Worm (Caenorhabditis elegans) whole organism, L2 larva: ENCODE results near the gene Y39A1A.31.
A peak's percentile ranks its signal among the peaks of the same experiment; 100 is the strongest.

Source experiments
- C34F6.9 ChIP-seq: fragments of 150-350 bp; optimal IDR thresholded peaks from 2 replicates; lab custom pipeline; 2014; ENCODE audit warnings: missing biosample characterization, missing genetic modification characterization
- F13H6.1 ChIP-seq: sonication (generic microtip); optimal IDR thresholded peaks from 2 replicates; lab custom pipeline; 2016; ENCODE audit warnings: missing genetic modification characterization, missing compliant biosample characterization
- R02D3.7 ChIP-seq: fragments of 150-350 bp; optimal IDR thresholded peaks from 2 replicates; lab custom pipeline; 2014; ENCODE audit warnings: missing biosample characterization, missing genetic modification characterization
- Y55F3AM.14 ChIP-seq: fragments of 200-800 bp; sonication (Bioruptor generic); optimal IDR thresholded peaks from 2 replicates; lab custom pipeline; 2018; ENCODE audit warnings: mild to moderate bottlenecking, missing genetic modification characterization, missing compliant biosample characterization
- ZK546.5 ChIP-seq: sonication (generic microtip); optimal IDR thresholded peaks from 2 replicates; lab custom pipeline; 2017; ENCODE audit warnings: missing biosample characterization, missing genetic modification characterization
- ama-1 ChIP-seq: fragments of 150-350 bp; optimal IDR thresholded peaks from 2 replicates; lab custom pipeline; 2018; ENCODE audit warnings: inconsistent platforms
- blmp-1 ChIP-seq: sonication (generic microtip); optimal IDR thresholded peaks from 2 replicates; lab custom pipeline; 2017; ENCODE audit warnings: missing genetic modification characterization, mild to moderate bottlenecking, missing compliant biosample characterization, antibody characterized with exemption, moderate library complexity; ENCODE audit not compliant: insufficient read depth
- ceh-16 ChIP-seq: fragments of 150-350 bp; optimal IDR thresholded peaks from 2 replicates; lab custom pipeline; 2014; ENCODE audit warnings: missing biosample characterization, missing genetic modification characterization
- ceh-82 ChIP-seq: fragments of 150-350 bp; optimal IDR thresholded peaks from 2 replicates; lab custom pipeline; 2014; ENCODE audit warnings: missing biosample characterization, missing genetic modification characterization
- crh-2 ChIP-seq: sonication (generic microtip); optimal IDR thresholded peaks from 2 replicates; lab custom pipeline; 2017; ENCODE audit warnings: missing biosample characterization, missing genetic modification characterization
- dmd-4 ChIP-seq: sonication (generic microtip); optimal IDR thresholded peaks from 2 replicates; lab custom pipeline; 2017; ENCODE audit warnings: missing biosample characterization, missing genetic modification characterization
- egl-27 ChIP-seq: sonication (generic microtip); optimal IDR thresholded peaks from 3 replicates; lab custom pipeline; 2017; ENCODE audit warnings: missing biosample characterization, missing genetic modification reagents, missing genetic modification characterization
- elt-1 ChIP-seq: fragments of 150-350 bp; optimal IDR thresholded peaks from 2 replicates; lab custom pipeline; 2014; ENCODE audit warnings: missing biosample characterization, missing genetic modification characterization
- elt-3 ChIP-seq: sonication (generic microtip); optimal IDR thresholded peaks from 2 replicates; lab custom pipeline; 2017; ENCODE audit warnings: missing biosample characterization, missing genetic modification characterization
- fos-1 ChIP-seq: fragments of 150-350 bp; optimal IDR thresholded peaks from 2 replicates; lab custom pipeline; 2014; ENCODE audit warnings: missing biosample characterization, missing genetic modification characterization
- gmeb-1 ChIP-seq: fragments of 150-350 bp; optimal IDR thresholded peaks from 2 replicates; lab custom pipeline; 2014; ENCODE audit warnings: missing biosample characterization, missing genetic modification characterization
- lin-11 ChIP-seq: fragments of 150-350 bp; sonication (generic microtip); optimal IDR thresholded peaks from 2 replicates; lab custom pipeline; 2014; ENCODE audit warnings: missing biosample characterization, missing genetic modification characterization, inconsistent platforms, mixed read lengths
- lin-13 ChIP-seq: fragments of 150-350 bp; optimal IDR thresholded peaks from 2 replicates; lab custom pipeline; 2014; ENCODE audit warnings: missing biosample characterization, missing genetic modification reagents, missing genetic modification characterization
- lin-39 ChIP-seq: fragments of 150-350 bp; optimal IDR thresholded peaks from 2 replicates; lab custom pipeline; 2014; ENCODE audit warnings: missing biosample characterization, missing genetic modification reagents, missing genetic modification characterization
- lsy-2 ChIP-seq, 2 experiments: fragments of 150-350 bp in 1 of 2; sonication (generic microtip) in 1 of 2; optimal IDR thresholded peaks; 2 replicates each; lab custom pipeline; 2014 to 2017; ENCODE audit warnings: missing biosample characterization in 2 of 2, missing genetic modification characterization in 2 of 2
- mab-5 ChIP-seq: fragments of 150-350 bp; optimal IDR thresholded peaks from 2 replicates; lab custom pipeline; 2014; ENCODE audit warnings: missing biosample characterization, missing genetic modification characterization
- mbf-1 ChIP-seq: sonication (generic microtip); optimal IDR thresholded peaks from 2 replicates; lab custom pipeline; 2017; ENCODE audit warnings: missing biosample characterization, missing genetic modification characterization
- mdl-1 ChIP-seq, 2 experiments: fragments of 150-350 bp in 1 of 2; sonication (generic microtip) in 1 of 2; optimal IDR thresholded peaks; 2 replicates each; lab custom pipeline; 2017; ENCODE audit warnings: missing biosample characterization in 2 of 2, missing genetic modification characterization in 2 of 2
- nhr-10 ChIP-seq: sonication (generic microtip); optimal IDR thresholded peaks from 2 replicates; lab custom pipeline; 2017; ENCODE audit warnings: missing biosample characterization, missing genetic modification characterization
- nhr-11 ChIP-seq: fragments of 150-350 bp; optimal IDR thresholded peaks from 2 replicates; lab custom pipeline; 2014; ENCODE audit warnings: missing biosample characterization, missing genetic modification characterization
- nhr-12 ChIP-seq: fragments of 150-350 bp; optimal IDR thresholded peaks from 2 replicates; lab custom pipeline; 2014; ENCODE audit warnings: missing biosample characterization, missing genetic modification characterization
- nhr-129 ChIP-seq: fragments of 150-350 bp; optimal IDR thresholded peaks from 2 replicates; lab custom pipeline; 2014; ENCODE audit warnings: missing biosample characterization, missing genetic modification characterization
- nhr-21 ChIP-seq: fragments of 150-350 bp; optimal IDR thresholded peaks from 2 replicates; lab custom pipeline; 2014; ENCODE audit warnings: missing biosample characterization, missing genetic modification characterization
- nhr-23 ChIP-seq: fragments of 150-350 bp; optimal IDR thresholded peaks from 2 replicates; lab custom pipeline; 2014; ENCODE audit warnings: missing biosample characterization, missing genetic modification reagents, missing genetic modification characterization
- nhr-237 ChIP-seq: fragments of 150-350 bp; optimal IDR thresholded peaks from 2 replicates; lab custom pipeline; 2014; ENCODE audit warnings: missing biosample characterization, missing genetic modification characterization
- nhr-25 ChIP-seq: fragments of 150-350 bp; sonication (generic microtip); optimal IDR thresholded peaks from 3 replicates; lab custom pipeline; 2014; ENCODE audit warnings: missing biosample characterization, missing genetic modification characterization
- nhr-6 ChIP-seq: fragments of 150-350 bp; optimal IDR thresholded peaks from 2 replicates; lab custom pipeline; 2014; ENCODE audit warnings: missing biosample characterization, missing genetic modification characterization
- nhr-77 ChIP-seq: fragments of 150-350 bp; optimal IDR thresholded peaks from 2 replicates; lab custom pipeline; 2014; ENCODE audit warnings: missing biosample characterization, missing genetic modification characterization
- peb-1 ChIP-seq: fragments of 150-350 bp; optimal IDR thresholded peaks from 2 replicates; lab custom pipeline; 2014; ENCODE audit warnings: missing biosample characterization, missing genetic modification characterization
- skn-1 ChIP-seq: sonication (generic microtip); optimal IDR thresholded peaks from 2 replicates; lab custom pipeline; 2017; ENCODE audit warnings: missing biosample characterization, missing genetic modification characterization
- sma-3 ChIP-seq: sonication (generic microtip); optimal IDR thresholded peaks from 2 replicates; lab custom pipeline; 2016; ENCODE audit warnings: missing genetic modification reagents, missing genetic modification characterization, missing compliant biosample characterization
- sma-9 ChIP-seq, 2 experiments: fragments of 150-350 bp in 1 of 2; sonication (generic microtip) in 1 of 2; optimal IDR thresholded peaks; 2 replicates each; lab custom pipeline; 2014 to 2016; ENCODE audit warnings: missing genetic modification characterization in 2 of 2, mild to moderate bottlenecking in 1 of 2, missing biosample characterization in 1 of 2, missing compliant biosample characterization in 1 of 2, missing genetic modification reagents in 1 of 2, moderate library complexity in 1 of 2
- snpc-4 ChIP-seq: fragments of 150-350 bp; optimal IDR thresholded peaks from 2 replicates; lab custom pipeline; 2014; ENCODE audit warnings: missing biosample characterization, missing genetic modification characterization
- unc-39 ChIP-seq: fragments of 150-350 bp; optimal IDR thresholded peaks from 2 replicates; lab custom pipeline; 2014; ENCODE audit warnings: missing biosample characterization, missing genetic modification characterization
- unc-55 ChIP-seq: fragments of 150-350 bp; sonication (generic microtip); optimal IDR thresholded peaks from 3 replicates; lab custom pipeline; 2014; ENCODE audit warnings: missing biosample characterization, missing genetic modification reagents, missing genetic modification characterization
- zag-1 ChIP-seq: fragments of 150-350 bp; optimal IDR thresholded peaks from 2 replicates; lab custom pipeline; 2014; ENCODE audit warnings: missing biosample characterization, missing genetic modification characterization
- ztf-1 ChIP-seq: fragments of 200-800 bp; sonication (Bioruptor generic); conservative IDR thresholded peaks from 2 replicates; pipeline ENCODE4 v1.3.6; 2022; ENCODE audit warnings: missing genetic modification characterization, missing compliant biosample characterization
- ztf-11 ChIP-seq: sonication (generic microtip); optimal IDR thresholded peaks from 2 replicates; lab custom pipeline; 2017; ENCODE audit warnings: missing biosample characterization, missing genetic modification characterization
- ztf-4 ChIP-seq: fragments of 150-350 bp; optimal IDR thresholded peaks from 2 replicates; lab custom pipeline; 2014; ENCODE audit warnings: missing biosample characterization, missing genetic modification characterization

Gene Y39A1A.31

DNA sequence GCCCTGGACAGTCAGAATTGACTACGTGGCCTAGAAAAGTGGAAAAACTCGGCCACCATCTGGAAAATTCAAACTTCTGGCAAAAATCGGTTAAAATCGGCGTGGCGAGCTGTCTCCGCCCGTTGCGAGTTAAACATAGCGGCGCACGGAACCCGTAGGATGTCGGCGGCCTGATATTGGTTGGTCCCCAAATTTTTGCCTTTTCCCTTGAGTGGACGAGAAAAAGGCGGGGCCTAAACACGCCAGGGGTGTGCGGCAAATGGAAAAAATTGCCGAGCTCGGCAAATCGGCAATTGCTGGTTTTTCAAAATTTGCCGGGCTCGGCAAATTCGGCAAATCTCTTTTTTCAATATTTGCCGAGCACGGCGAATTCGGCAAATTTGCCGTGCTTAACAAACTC lies 44.3 kb upstream of the Y39A1A.31 start:
- TF ChIP-seq zag-1 (tag; lab: Kevin White, UChicago) (no peak), lin-13 (GFP tag; lab: Kevin White, UChicago) (no peak), mbf-1 (tag; lab: Kevin White, UChicago) (no peak), egl-27 (no peak), lsy-2 (tag; optimal IDR thresholded peaks at IDR 0.05; lab: Kevin White, UChicago) (no peak), nhr-10 (tag; lab: Kevin White, UChicago) (no peak), nhr-25 (tag; lab: Kevin White, UChicago) (no peak), dmd-4 (no peak), mdl-1 (tag; optimal IDR thresholded peaks at IDR 0.05; lab: Kevin White, UChicago) (no peak), ZK546.5 (tag; lab: Kevin White, UChicago) (no peak), nhr-237 (no peak), skn-1 (tag; lab: Kevin White, UChicago) (no peak)

DNA sequence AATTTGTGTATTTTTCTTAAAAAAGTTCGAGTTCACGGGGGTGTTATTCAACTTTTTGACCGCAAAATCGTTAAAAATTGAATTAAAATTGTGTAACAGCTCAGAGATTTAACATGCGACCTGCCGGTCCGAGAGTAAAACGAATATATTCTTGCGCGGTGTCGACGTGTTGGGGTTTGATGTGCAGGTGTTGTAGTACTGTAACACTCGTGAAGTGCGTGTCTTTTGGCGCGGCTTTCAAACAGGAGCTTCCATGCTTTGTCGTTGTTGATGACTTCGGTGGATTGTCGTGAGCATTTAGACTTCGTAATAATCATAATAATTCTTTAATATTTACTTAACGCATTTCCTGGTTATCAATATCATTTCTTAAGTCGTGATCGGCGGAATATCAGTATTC lies 41.6 kb upstream of the Y39A1A.31 start, which contains the start of gene tat-3:
TSS of gene tat-3 (minus strand) at position 196 of the 400 bp plus-strand sequence.
- TF ChIP-seq nhr-11 = no peak
- no peak for TF ChIP-seq nhr-6 (tag; lab: Kevin White, UChicago)
- no peak for TF ChIP-seq unc-39 (tag; lab: Kevin White, UChicago)
- no peak for TF ChIP-seq crh-2 (tag; lab: Kevin White, UChicago)
- TF ChIP-seq skn-1 (tag; lab: Kevin White, UChicago) = no peak
- TF ChIP-seq elt-3 (tag; lab: Kevin White, UChicago) = no peak
- no peak for TF ChIP-seq sma-9 (GFP tag; optimal IDR thresholded peaks at IDR 0.05; lab: Kevin White, UChicago)
- no peak for TF ChIP-seq sma-9 (tag; optimal IDR thresholded peaks at IDR 0.05; lab: Kevin White, UChicago)
- TF ChIP-seq snpc-4 (tag; lab: Kevin White, UChicago) = no peak

DNA sequence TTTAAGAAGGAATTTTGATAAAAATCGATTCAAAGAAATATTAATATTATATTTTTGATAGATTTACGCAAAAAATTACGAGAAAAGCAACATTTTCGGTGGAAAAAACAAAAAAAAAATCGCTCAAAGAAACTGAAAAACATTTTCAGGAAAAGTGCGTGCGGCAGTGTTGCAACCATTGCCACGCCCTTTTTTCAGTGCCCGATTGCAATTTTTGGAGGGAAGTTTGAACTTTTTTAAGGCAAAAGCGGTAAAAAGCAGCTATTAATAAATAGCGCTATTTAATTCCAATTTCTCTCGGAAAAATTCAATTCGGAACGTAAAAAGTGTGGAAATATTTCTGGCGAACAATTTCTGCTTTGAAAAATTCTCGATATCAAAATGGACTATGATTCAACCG lies 32.1 kb upstream of the Y39A1A.31 start:
- no peak for TF ChIP-seq C34F6.9 (tag; lab: Kevin White, UChicago)
- no peak for TF ChIP-seq ztf-1 (GFP tag; lab: Robert Waterston, UW)
- TF ChIP-seq sma-3 = no peak
- TF ChIP-seq lin-11 (tag; lab: Kevin White, UChicago) = no peak
- no peak for TF ChIP-seq zag-1 (tag; lab: Kevin White, UChicago)
- TF ChIP-seq R02D3.7 = no peak
- TF ChIP-seq lin-13 (GFP tag; lab: Kevin White, UChicago) = no peak
- no peak for TF ChIP-seq nhr-77 (tag; lab: Kevin White, UChicago)
- TF ChIP-seq ama-1 (lab: Kevin White, UChicago) = no peak
- no peak for TF ChIP-seq fos-1 (tag; lab: Kevin White, UChicago)
- no peak for TF ChIP-seq nhr-129 (tag; lab: Kevin White, UChicago)
- TF ChIP-seq, all 48 proteins: peak for 0

DNA sequence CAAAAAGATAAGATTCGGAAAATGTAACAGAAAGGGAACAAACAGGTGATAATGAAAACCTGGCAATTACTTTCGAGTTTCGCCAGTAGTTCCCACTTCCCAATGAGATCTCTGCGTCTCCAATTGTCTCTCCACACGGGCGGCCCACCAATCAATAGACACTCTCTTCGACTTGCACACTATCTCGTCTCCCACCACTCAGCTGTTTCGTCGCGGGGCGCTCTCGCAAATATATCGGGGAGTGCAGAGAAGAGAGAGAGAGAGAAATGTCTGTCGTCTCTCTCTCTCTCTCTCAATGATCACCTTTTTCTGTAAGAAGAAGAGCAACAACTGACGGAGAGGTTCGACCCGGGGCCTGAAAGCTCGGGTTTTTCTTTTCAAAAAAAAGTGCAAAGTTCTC lies 31.2 kb upstream of the Y39A1A.31 start:
- peak; percentile 56 for TF ChIP-seq ceh-16
- no peak for TF ChIP-seq ceh-82 (tag; lab: Kevin White, UChicago)
- TF ChIP-seq snpc-4 (tag; lab: Kevin White, UChicago) = peak; percentile 19
- no peak for TF ChIP-seq skn-1 (tag; lab: Kevin White, UChicago)
- no peak for TF ChIP-seq peb-1
- no peak for TF ChIP-seq nhr-10 (tag; lab: Kevin White, UChicago)
- TF ChIP-seq elt-3 (tag; lab: Kevin White, UChicago) = no peak
- no peak for TF ChIP-seq unc-39 (tag; lab: Kevin White, UChicago)
- no peak for TF ChIP-seq ztf-11 (tag; lab: Kevin White, UChicago)
- TF ChIP-seq sma-9 (GFP tag; optimal IDR thresholded peaks at IDR 0.05; lab: Kevin White, UChicago) = peak; percentile 95
- no peak for TF ChIP-seq sma-9 (tag; optimal IDR thresholded peaks at IDR 0.05; lab: Kevin White, UChicago)
- peak; percentile 66 for TF ChIP-seq mab-5
- no peak for TF ChIP-seq nhr-12 (tag; lab: Kevin White, UChicago)
- peak; percentile 66 for TF ChIP-seq lin-13 (GFP tag; lab: Kevin White, UChicago)
- TF ChIP-seq nhr-23 (tag; lab: Kevin White, UChicago) = no peak
- TF ChIP-seq ztf-1 (GFP tag; lab: Robert Waterston, UW) = no peak
- peak; percentile 83 for TF ChIP-seq egl-27
- TF ChIP-seq nhr-11 = no peak
- no peak for TF ChIP-seq mbf-1 (tag; lab: Kevin White, UChicago)
- no peak for TF ChIP-seq ZK546.5 (tag; lab: Kevin White, UChicago)
- peak; percentile 96 for TF ChIP-seq F13H6.1
- TF ChIP-seq zag-1 (tag; lab: Kevin White, UChicago) = peak; percentile 43
- TF ChIP-seq unc-55 (GFP tag; lab: Kevin White, UChicago) = peak; percentile 87
- peak; percentile 83 for TF ChIP-seq crh-2 (tag; lab: Kevin White, UChicago)
- peak; percentile 73 for TF ChIP-seq nhr-21 (tag; lab: Kevin White, UChicago)
- no peak for TF ChIP-seq ama-1 (lab: Kevin White, UChicago)
- peak; percentile 31 for TF ChIP-seq nhr-77 (tag; lab: Kevin White, UChicago)
- TF ChIP-seq ztf-4 (tag; lab: Kevin White, UChicago) = peak; percentile 87
- peak; percentile 9 for TF ChIP-seq Y55F3AM.14
- peak; percentile 77 for TF ChIP-seq gmeb-1 (tag; lab: Kevin White, UChicago)
- TF ChIP-seq R02D3.7 = no peak
- TF ChIP-seq elt-1 (tag; lab: Kevin White, UChicago) = no peak
- TF ChIP-seq C34F6.9 (tag; lab: Kevin White, UChicago) = peak; percentile 92
- peak; percentile 88 for TF ChIP-seq fos-1 (tag; lab: Kevin White, UChicago)
- TF ChIP-seq blmp-1 (tag; lab: Kevin White, UChicago) = peak; percentile 35
- TF ChIP-seq nhr-25 (tag; lab: Kevin White, UChicago) = peak; percentile 38
- no peak for TF ChIP-seq dmd-4
- no peak for TF ChIP-seq lin-39 (tag; lab: Kevin White, UChicago)
